Worm (Caenorhabditis elegans) whole organism, young adult: ENCODE data around the gene Y41C4A.6.

Experiments
- B0035.1 ChIP-seq: sonication (generic microtip); optimal IDR thresholded peaks from 2 replicates; lab custom pipeline; 2016; ENCODE audit warnings: missing genetic modification characterization, mild to moderate bottlenecking, missing compliant biosample characterization, missing genotype, missing genetic modification reagents
- B0336.3 ChIP-seq: fragments of 200-800 bp; sonication (Bioruptor generic); IDR thresholded peaks from 2 replicates; pipeline ENCODE4 v1.3.6; 2022; ENCODE audit warnings: missing genetic modification characterization, missing compliant biosample characterization
- F23B12.7 ChIP-seq: sonication (generic microtip); optimal IDR thresholded peaks from 2 replicates; lab custom pipeline; 2017; ENCODE audit warnings: missing genetic modification characterization, mild to moderate bottlenecking, missing compliant biosample characterization, antibody characterized with exemption, moderate library complexity; ENCODE audit not compliant: insufficient read depth
- F33H1.4 ChIP-seq: fragments of 200-800 bp; sonication (Bioruptor generic); IDR thresholded peaks from 2 replicates; pipeline ENCODE4 v1.3.6; 2022; ENCODE audit warnings: missing genetic modification reagents, missing genetic modification characterization, missing compliant biosample characterization
- F57A8.1 ChIP-seq: fragments of 200-800 bp; sonication (Bioruptor generic); optimal IDR thresholded peaks from 2 replicates; lab custom pipeline; 2018; ENCODE audit warnings: mild to moderate bottlenecking, missing genetic modification characterization, moderate library complexity, missing compliant biosample characterization
- F57C9.4 ChIP-seq: sonication (generic microtip); optimal IDR thresholded peaks from 2 replicates; lab custom pipeline; 2017; ENCODE audit warnings: mild to moderate bottlenecking, missing genetic modification characterization, missing compliant biosample characterization
- Y67H2A.10 ChIP-seq: fragments of 200-800 bp; sonication (Bioruptor generic); conservative IDR thresholded peaks from 2 replicates; pipeline ENCODE4 v1.3.6; 2022; ENCODE audit warnings: missing genetic modification reagents, missing genetic modification characterization, missing compliant biosample characterization
- Y79H2A.3 ChIP-seq: fragments of 200-800 bp; sonication (Bioruptor generic); conservative IDR thresholded peaks from 2 replicates; pipeline ENCODE4 v1.3.6; 2022; ENCODE audit warnings: missing genetic modification reagents, missing genetic modification characterization, missing compliant biosample characterization
- akir-1 ChIP-seq: fragments of 200-800 bp; sonication (Bioruptor generic); optimal IDR thresholded peaks from 2 replicates; lab custom pipeline; 2018; ENCODE audit warnings: mild to moderate bottlenecking, missing genetic modification characterization, moderate library complexity, missing compliant biosample characterization
- atf-7 ChIP-seq: sonication (generic microtip); optimal IDR thresholded peaks from 2 replicates; lab custom pipeline; 2017; ENCODE audit warnings: mild to moderate bottlenecking, missing genetic modification characterization, missing compliant biosample characterization
- attf-3 ChIP-seq: fragments of 200-800 bp; sonication (Bioruptor generic); conservative IDR thresholded peaks from 2 replicates; pipeline ENCODE4 v1.3.6; 2022; ENCODE audit warnings: missing genetic modification reagents, missing genetic modification characterization, missing compliant biosample characterization
- attf-5 ChIP-seq: fragments of 200-800 bp; sonication (Bioruptor generic); optimal IDR thresholded peaks from 2 replicates; lab custom pipeline; 2018; ENCODE audit warnings: mild to moderate bottlenecking, missing genetic modification characterization, missing compliant biosample characterization
- attf-6 ChIP-seq: fragments of 200-800 bp; sonication (Bioruptor generic); IDR thresholded peaks from 2 replicates; pipeline ENCODE4 v1.3.6; 2022; ENCODE audit warnings: missing genetic modification reagents, missing genetic modification characterization, missing compliant biosample characterization
- ccch-3 ChIP-seq: fragments of 200-800 bp; sonication (Bioruptor generic); optimal IDR thresholded peaks from 2 replicates; lab custom pipeline; 2018; ENCODE audit warnings: mild to moderate bottlenecking, missing genetic modification characterization, missing compliant biosample characterization
- ceh-40 ChIP-seq: fragments of 200-800 bp; sonication (Bioruptor generic); IDR thresholded peaks from 2 replicates; pipeline ENCODE4 v1.3.6; 2022; ENCODE audit warnings: missing genetic modification characterization, missing compliant biosample characterization
- chd-7 ChIP-seq: sonication (generic microtip); optimal IDR thresholded peaks from 2 replicates; lab custom pipeline; 2016; ENCODE audit warnings: mild to moderate bottlenecking, missing genetic modification characterization, moderate library complexity, missing compliant biosample characterization
- die-1 ChIP-seq: sonication (generic microtip); optimal IDR thresholded peaks from 2 replicates; lab custom pipeline; 2016; ENCODE audit warnings: missing genotype, mild to moderate bottlenecking, missing genetic modification characterization, missing compliant biosample characterization
- dpff-1 ChIP-seq: sonication (generic microtip); optimal IDR thresholded peaks from 2 replicates; lab custom pipeline; 2017; ENCODE audit warnings: mild to moderate bottlenecking, missing genetic modification characterization, missing compliant biosample characterization
- dpl-1 ChIP-seq: fragments of 150-350 bp; optimal IDR thresholded peaks from 2 replicates; lab custom pipeline; 2014; ENCODE audit warnings: missing biosample characterization, missing genetic modification reagents, missing genetic modification characterization
- efl-1 ChIP-seq: fragments of 150-350 bp; optimal IDR thresholded peaks from 2 replicates; lab custom pipeline; 2014; ENCODE audit warnings: missing biosample characterization, missing genetic modification reagents, missing genetic modification characterization
- egl-18 ChIP-seq: fragments of 200-800 bp; sonication (Bioruptor generic); IDR thresholded peaks from 2 replicates; pipeline ENCODE4 v1.3.6; 2022; ENCODE audit warnings: missing genetic modification reagents, missing genetic modification characterization, missing compliant biosample characterization
- ekl-4 ChIP-seq: fragments of 200-800 bp; sonication (Bioruptor generic); IDR thresholded peaks from 2 replicates; pipeline ENCODE4 v1.3.6; 2022; ENCODE audit warnings: missing genetic modification reagents, missing genetic modification characterization, missing compliant biosample characterization
- him-1 ChIP-seq: sonication (generic microtip); optimal IDR thresholded peaks from 2 replicates; lab custom pipeline; 2016; ENCODE audit warnings: missing genotype, missing genetic modification reagents, missing genetic modification characterization, missing compliant biosample characterization
- hlh-12 ChIP-seq: sonication (generic microtip); optimal IDR thresholded peaks from 2 replicates; lab custom pipeline; 2016; ENCODE audit warnings: missing genetic modification characterization, missing compliant biosample characterization
- hmg-1.2 ChIP-seq: fragments of 200-800 bp; sonication (Bioruptor generic); IDR thresholded peaks from 2 replicates; pipeline ENCODE4 v1.3.6; 2022; ENCODE audit warnings: missing genetic modification reagents, missing genetic modification characterization, missing compliant biosample characterization
- hmg-20 ChIP-seq: fragments of 200-800 bp; sonication (Bioruptor generic); IDR thresholded peaks from 2 replicates; pipeline ENCODE4 v1.3.6; 2022; ENCODE audit warnings: missing genetic modification reagents, missing genetic modification characterization, missing compliant biosample characterization
- lag-1 ChIP-seq: fragments of 200-800 bp; sonication (Bioruptor generic); IDR thresholded peaks from 2 replicates; pipeline ENCODE4 v1.3.6; 2022; ENCODE audit warnings: missing genetic modification reagents, missing genetic modification characterization, missing compliant biosample characterization
- let-526 ChIP-seq: fragments of 200-800 bp; sonication (Bioruptor generic); IDR thresholded peaks from 2 replicates; pipeline ENCODE4 v1.3.6; 2022; ENCODE audit warnings: missing genetic modification reagents, missing genetic modification characterization, missing compliant biosample characterization
- let-607 ChIP-seq, 2 experiments: fragments of 200-800 bp in 1 of 2; sonication (Bioruptor generic) in 1 of 2; sonication (generic microtip) in 1 of 2; optimal IDR thresholded peaks; 2 replicates each; lab custom pipeline; 2016 to 2018; ENCODE audit warnings: mild to moderate bottlenecking in 2 of 2, missing compliant biosample characterization in 2 of 2, missing genetic modification characterization in 2 of 2, moderate library complexity in 2 of 2, missing genotype in 1 of 2
- lin-26 ChIP-seq: fragments of 200-800 bp; sonication (Bioruptor generic); IDR thresholded peaks from 2 replicates; pipeline ENCODE4 v1.3.6; 2022; ENCODE audit warnings: missing genetic modification reagents, missing genetic modification characterization, missing compliant biosample characterization
- lin-35 ChIP-seq, 3 experiments: fragments of 150-350 bp in 2 of 3; sonication (generic microtip) in 1 of 3; optimal IDR thresholded peaks; 2 replicates each; lab custom pipeline; 2014 to 2018; ENCODE audit warnings: missing biosample characterization in 3 of 3, missing genetic modification characterization in 3 of 3, missing genetic modification reagents in 3 of 3
- lir-1 ChIP-seq: fragments of 200-800 bp; sonication (Bioruptor generic); conservative IDR thresholded peaks from 2 replicates; pipeline ENCODE4 v1.3.6; 2022; ENCODE audit warnings: missing genetic modification reagents, missing genetic modification characterization, missing compliant biosample characterization
- lsy-27 ChIP-seq: sonication (generic microtip); optimal IDR thresholded peaks from 2 replicates; lab custom pipeline; 2017; ENCODE audit warnings: missing genetic modification characterization, mild to moderate bottlenecking, missing compliant biosample characterization, antibody characterized with exemption, missing genotype, borderline replicate concordance; ENCODE audit not compliant: insufficient read depth
- mel-28 ChIP-seq: sonication (generic microtip); optimal IDR thresholded peaks from 2 replicates; lab custom pipeline; 2016; ENCODE audit warnings: borderline replicate concordance, mild to moderate bottlenecking, missing genetic modification characterization, missing compliant biosample characterization
- nfya-1 ChIP-seq: sonication (generic microtip); optimal IDR thresholded peaks from 2 replicates; lab custom pipeline; 2017; ENCODE audit warnings: antibody characterized with exemption, missing compliant biosample characterization, missing genetic modification characterization, borderline replicate concordance; ENCODE audit not compliant: insufficient read depth
- nfya-2 ChIP-seq: fragments of 200-800 bp; sonication (Bioruptor generic); IDR thresholded peaks from 2 replicates; pipeline ENCODE4 v1.3.6; 2022; ENCODE audit warnings: missing genetic modification reagents, missing genetic modification characterization, missing compliant biosample characterization
- nfyb-1 ChIP-seq: fragments of 200-800 bp; sonication (Bioruptor generic); IDR thresholded peaks from 2 replicates; pipeline ENCODE4 v1.3.6; 2022; ENCODE audit warnings: missing genetic modification reagents, missing genetic modification characterization, missing compliant biosample characterization
- nhr-120 ChIP-seq: fragments of 200-800 bp; sonication (Bioruptor generic); IDR thresholded peaks from 2 replicates; pipeline ENCODE4 v1.3.6; 2022; ENCODE audit warnings: missing genetic modification characterization, missing compliant biosample characterization
- nhr-179 ChIP-seq: sonication (generic microtip); optimal IDR thresholded peaks from 2 replicates; lab custom pipeline; 2016; ENCODE audit warnings: mild to moderate bottlenecking, missing genetic modification characterization, missing compliant biosample characterization
- rcor-1 ChIP-seq: fragments of 200-800 bp; sonication (Bioruptor generic); IDR thresholded peaks from 2 replicates; pipeline ENCODE4 v1.3.6; 2022; ENCODE audit warnings: missing genetic modification reagents, missing genetic modification characterization, missing compliant biosample characterization
- repo-1 ChIP-seq: sonication (generic microtip); optimal IDR thresholded peaks from 2 replicates; lab custom pipeline; 2017; ENCODE audit warnings: mild to moderate bottlenecking, missing genetic modification characterization, missing compliant biosample characterization
- somi-1 ChIP-seq: fragments of 200-800 bp; sonication (Bioruptor generic); optimal IDR thresholded peaks from 2 replicates; lab custom pipeline; 2018; ENCODE audit warnings: mild to moderate bottlenecking, missing genetic modification characterization, missing compliant biosample characterization
- tlf-1 ChIP-seq: fragments of 200-800 bp; sonication (Bioruptor generic); optimal IDR thresholded peaks from 2 replicates; lab custom pipeline; 2018; ENCODE audit warnings: mild to moderate bottlenecking, missing genetic modification characterization, missing compliant biosample characterization
- ztf-18 ChIP-seq: sonication (generic microtip); optimal IDR thresholded peaks from 2 replicates; lab custom pipeline; 2016; ENCODE audit warnings: missing genotype, mild to moderate bottlenecking, missing genetic modification characterization, missing compliant biosample characterization
- ztf-22 ChIP-seq: fragments of 200-800 bp; sonication (Bioruptor generic); optimal IDR thresholded peaks from 2 replicates; lab custom pipeline; 2018; ENCODE audit warnings: mild to moderate bottlenecking, missing genetic modification characterization, moderate library complexity, missing compliant biosample characterization
- ztf-26 ChIP-seq: sonication (generic microtip); optimal IDR thresholded peaks from 2 replicates; lab custom pipeline; 2017; ENCODE audit warnings: missing genetic modification characterization, missing compliant biosample characterization
- ztf-28 ChIP-seq: fragments of 200-800 bp; sonication (Bioruptor generic); IDR thresholded peaks from 2 replicates; pipeline ENCODE4 v1.3.6; 2022; ENCODE audit warnings: missing genetic modification reagents, missing genetic modification characterization, missing compliant biosample characterization
- ztf-3 ChIP-seq: fragments of 200-800 bp; sonication (Bioruptor generic); optimal IDR thresholded peaks from 2 replicates; lab custom pipeline; 2018; ENCODE audit warnings: mild to moderate bottlenecking, missing genetic modification characterization, missing compliant biosample characterization

Y41C4A.6 gene

ce11 chrIII:11657185-11657817 lies 39.1 kb upstream of the Y41C4A.6 start, which contains the start of gene crh-1:
TSS of gene crh-1 (plus strand) at chrIII:11657767.
- no peak for TF ChIP-seq dpl-1 (GFP tag; lab: Kevin White, UChicago)
- TF ChIP-seq B0336.3: peak; percentile 72
- TF ChIP-seq attf-5: peak; percentile 43
- TF ChIP-seq let-526: no peak
- peak; percentile 53 for TF ChIP-seq atf-7
- TF ChIP-seq die-1: no peak
- TF ChIP-seq ekl-4: peak; percentile 54; the same call in 1 of the 2 replicates
- TF ChIP-seq efl-1 (GFP tag; lab: Kevin White, UChicago): peak; percentile 41
- no peak for TF ChIP-seq nhr-179 (tag; lab: Kevin White, UChicago)
- no peak for TF ChIP-seq lag-1 (GFP tag; lab: Robert Waterston, UW)
- no peak for TF ChIP-seq attf-3 (GFP tag; lab: Robert Waterston, UW)
- TF ChIP-seq rcor-1 (GFP tag; lab: Robert Waterston, UW): peak; percentile 46; the same call in 1 of the 2 replicates
- TF ChIP-seq nfyb-1 (GFP tag; lab: Robert Waterston, UW): peak; percentile 78
- no peak for TF ChIP-seq attf-6
- no peak for TF ChIP-seq egl-18
- TF ChIP-seq ccch-3 (GFP tag; lab: Kevin White, UChicago): no peak
- no peak for TF ChIP-seq Y67H2A.10 (GFP tag; lab: Robert Waterston, UW)
- no peak for TF ChIP-seq mel-28
- peak; percentile 99 for TF ChIP-seq hmg-1.2
- TF ChIP-seq somi-1: no peak
- TF ChIP-seq chd-7 (tag; lab: Kevin White, UChicago): no peak
- TF ChIP-seq ztf-22 (GFP tag; lab: Kevin White, UChicago): no peak
- no peak for TF ChIP-seq F57A8.1 (GFP tag; lab: Kevin White, UChicago)
- no peak for TF ChIP-seq B0035.1 (tag; lab: Kevin White, UChicago)
- TF ChIP-seq lir-1: no peak
- no peak for TF ChIP-seq ztf-28 (GFP tag; lab: Robert Waterston, UW)
- peak; percentile 52 for TF ChIP-seq ztf-26
- no peak for TF ChIP-seq ztf-3 (GFP tag; lab: Kevin White, UChicago)
- no peak for TF ChIP-seq dpff-1
- peak; percentile 30 for TF ChIP-seq tlf-1 (GFP tag; lab: Kevin White, UChicago)
- TF ChIP-seq let-607 (tag; optimal IDR thresholded peaks at IDR 0.05; lab: Kevin White, UChicago): peak in 1 of 2 experiments; percentile 17
- 0 out of 2 replicates have a peak, but pooled peaks have one; percentile 49 for TF ChIP-seq hmg-20
- TF ChIP-seq F33H1.4 (GFP tag; lab: Robert Waterston, UW): peak; percentile 50
- TF ChIP-seq nhr-120 (GFP tag; lab: Robert Waterston, UW): no peak
- no peak for TF ChIP-seq akir-1
- TF ChIP-seq repo-1 (tag; lab: Kevin White, UChicago): no peak
- no peak for TF ChIP-seq F57C9.4 (tag; lab: Kevin White, UChicago)
- no peak for TF ChIP-seq Y79H2A.3
- peak; percentile 38 for TF ChIP-seq F23B12.7 (tag; lab: Kevin White, UChicago)
- no peak for TF ChIP-seq lsy-27 (tag; lab: Kevin White, UChicago)
- no peak for TF ChIP-seq him-1
- TF ChIP-seq nfya-2 (GFP tag; lab: Robert Waterston, UW): no peak
- TF ChIP-seq lin-26 (GFP tag; lab: Robert Waterston, UW): no peak
- no peak for TF ChIP-seq hlh-12 (tag; lab: Kevin White, UChicago)
- TF ChIP-seq ztf-18 (tag; lab: Kevin White, UChicago): no peak
- no peak for TF ChIP-seq nfya-1 (tag; lab: Kevin White, UChicago)
- no peak for TF ChIP-seq ceh-40 (GFP tag; lab: Robert Waterston, UW)
- TF ChIP-seq lin-35 (GFP tag; optimal IDR thresholded peaks at IDR 0.05; lab: Kevin White, UChicago): peak in 1 of 3 experiments; percentile 4
